Worm (Caenorhabditis elegans) whole organism, midembryonic: ENCODE results near the gene srh-67.
"Not testable (repeated sequence)": the region's sequence is repeated elsewhere in the genome, so short reads cannot be mapped to it uniquely, and the experiment has no call there.

Experiments used
- T22C8.4 ChIP-seq: fragments of 200-800 bp; sonication (Bioruptor generic); IDR thresholded peaks from 2 replicates; pipeline ENCODE4 v1.3.6; 2022; ENCODE audit warnings: missing genetic modification characterization, missing compliant biosample characterization
- cog-1 ChIP-seq: sonication (generic microtip); optimal IDR thresholded peaks from 2 replicates; lab custom pipeline; 2016; ENCODE audit warnings: missing genetic modification characterization, missing compliant biosample characterization
- flt-1 ChIP-seq: fragments of 200-800 bp; sonication (Bioruptor generic); IDR thresholded peaks from 2 replicates; pipeline ENCODE4 v1.3.6; 2022; ENCODE audit warnings: missing genetic modification characterization, missing compliant biosample characterization
- klf-2 ChIP-seq: fragments of 200-800 bp; sonication (Bioruptor generic); conservative IDR thresholded peaks from 2 replicates; pipeline ENCODE4 v1.3.6; 2022; ENCODE audit warnings: missing genetic modification reagents, missing genetic modification characterization, missing compliant biosample characterization
- med-1 ChIP-seq: sonication (generic microtip); optimal IDR thresholded peaks from 2 replicates; lab custom pipeline; 2017; ENCODE audit warnings: missing genetic modification characterization, mild to moderate bottlenecking, missing compliant biosample characterization, antibody characterized with exemption, missing genetic modification reagents; ENCODE audit not compliant: insufficient read depth
- ref-1 ChIP-seq: fragments of 200-800 bp; sonication (Bioruptor generic); conservative IDR thresholded peaks from 2 replicates; pipeline ENCODE4 v1.3.6; 2022; ENCODE audit warnings: missing genetic modification reagents, missing genetic modification characterization, missing compliant biosample characterization
- tab-1 ChIP-seq: fragments of 200-800 bp; sonication (Bioruptor generic); IDR thresholded peaks from 2 replicates; pipeline ENCODE4 v1.3.6; 2022; ENCODE audit warnings: missing genetic modification characterization, missing compliant biosample characterization
- ztf-23 ChIP-seq: fragments of 200-800 bp; sonication (Bioruptor generic); IDR thresholded peaks from 2 replicates; pipeline ENCODE4 v1.3.6; 2022; ENCODE audit warnings: missing genetic modification reagents, missing genetic modification characterization, missing compliant biosample characterization
- ztf-29 ChIP-seq: fragments of 200-800 bp; sonication (Bioruptor generic); IDR thresholded peaks from 2 replicates; pipeline ENCODE4 v1.3.6; 2022; ENCODE audit warnings: missing genetic modification reagents, missing genetic modification characterization, missing compliant biosample characterization

Gene srh-67

ce11 chrII:12530958-12531357 is 22.2 kb downstream of the srh-67 start, which contains the start of gene srx-120:
srx-120 (plus strand) TSS chrII:12531258.
- TF ChIP-seq T22C8.4 (GFP tag; lab: Robert Waterston, UW), result no peak
- TF ChIP-seq tab-1 (GFP tag; lab: Robert Waterston, UW), result no peak
- TF ChIP-seq cog-1, result no peak
- no peak for TF ChIP-seq klf-2 (GFP tag; lab: Robert Waterston, UW)
- no peak for TF ChIP-seq ztf-29
- no peak for TF ChIP-seq ref-1 (GFP tag; lab: Robert Waterston, UW)
- TF ChIP-seq med-1, result no peak
- no peak for TF ChIP-seq flt-1
- no peak for TF ChIP-seq ztf-23

ce11 chrII:12535297-12535803 is 26.6 kb downstream of the srh-67 start, which contains the start of gene nimk-1:
nimk-1 (plus strand) TSS chrII:12535753.
- TF ChIP-seq T22C8.4 (GFP tag; lab: Robert Waterston, UW), result no peak
- no peak for TF ChIP-seq ztf-29
- TF ChIP-seq flt-1, result no peak
- TF ChIP-seq ref-1 (GFP tag; lab: Robert Waterston, UW), result no peak
- TF ChIP-seq tab-1 (GFP tag; lab: Robert Waterston, UW), result no peak
- no peak for TF ChIP-seq med-1
- no peak for TF ChIP-seq ztf-23
- no peak for TF ChIP-seq cog-1
- TF ChIP-seq klf-2 (GFP tag; lab: Robert Waterston, UW), result no peak

- TF ChIP-seq cog-1; flt-1; ref-1 (GFP tag; lab: Robert Waterston, UW): not testable (repeated sequence)
Observed at ce11 chrII:12536203-12536602, 27.5 kb downstream of the srh-67 start, which contains the start of gene F49C5.3. F49C5.3 (plus strand) TSS chrII:12536503.

ce11 chrII:12539395-12539794 is 30.6 kb downstream of the srh-67 start:
- no peak for TF ChIP-seq tab-1 (GFP tag; lab: Robert Waterston, UW)
- no peak for TF ChIP-seq med-1
- TF ChIP-seq klf-2 (GFP tag; lab: Robert Waterston, UW), result no peak
- no peak for TF ChIP-seq flt-1
- TF ChIP-seq ztf-29, result no peak
- no peak for TF ChIP-seq ztf-23
- TF ChIP-seq cog-1, result no peak
- TF ChIP-seq T22C8.4 (GFP tag; lab: Robert Waterston, UW), result no peak
- no peak for TF ChIP-seq ref-1 (GFP tag; lab: Robert Waterston, UW)

- TF ChIP-seq cog-1 (no peak), ref-1 (GFP tag; lab: Robert Waterston, UW) (no peak), med-1 (no peak), klf-2 (GFP tag; lab: Robert Waterston, UW) (no peak), ztf-23 (no peak), tab-1 (GFP tag; lab: Robert Waterston, UW) (no peak), T22C8.4 (GFP tag; lab: Robert Waterston, UW) (no peak), ztf-29 (no peak), flt-1 (no peak)
Observed at ce11 chrII:12542594-12542997, 33.8 kb downstream of the srh-67 start.

- no peak for TF ChIP-seq ztf-23
- TF ChIP-seq tab-1 (GFP tag; lab: Robert Waterston, UW), result no peak
- TF ChIP-seq ztf-29, result no peak
- no peak for TF ChIP-seq cog-1
- TF ChIP-seq flt-1, result no peak
- TF ChIP-seq med-1, result no peak
- no peak for TF ChIP-seq ref-1 (GFP tag; lab: Robert Waterston, UW)
- TF ChIP-seq klf-2 (GFP tag; lab: Robert Waterston, UW), result no peak
- TF ChIP-seq T22C8.4 (GFP tag; lab: Robert Waterston, UW), result no peak
Observed at ce11 chrII:12544533-12544932, 35.8 kb downstream of the srh-67 start, which contains the start of gene F49C5.9. F49C5.9 (minus strand) TSS chrII:12544633.

ce11 chrII:12546413-12546812 is 37.7 kb downstream of the srh-67 start, which contains the start of the genes F49C5.5 and F49C5.10:
F49C5.5 (minus strand) TSS chrII:12546513.
F49C5.10 (plus strand) TSS chrII:12546756.
- no peak for TF ChIP-seq flt-1
- no peak for TF ChIP-seq ztf-29
- no peak for TF ChIP-seq klf-2 (GFP tag; lab: Robert Waterston, UW)
- no peak for TF ChIP-seq cog-1
- no peak for TF ChIP-seq ztf-23
- TF ChIP-seq ref-1 (GFP tag; lab: Robert Waterston, UW), result no peak
- TF ChIP-seq tab-1 (GFP tag; lab: Robert Waterston, UW), result no peak
- no peak for TF ChIP-seq med-1
- no peak for TF ChIP-seq T22C8.4 (GFP tag; lab: Robert Waterston, UW)

- TF ChIP-seq T22C8.4 (GFP tag; lab: Robert Waterston, UW) (no peak), ref-1 (GFP tag; lab: Robert Waterston, UW) (no peak), med-1 (no peak), flt-1 (no peak), klf-2 (GFP tag; lab: Robert Waterston, UW) (no peak), ztf-23 (no peak), ztf-29 (no peak), cog-1 (no peak), tab-1 (GFP tag; lab: Robert Waterston, UW) (no peak)
Observed at ce11 chrII:12547547-12547946, 38.8 kb downstream of the srh-67 start, which contains the start of gene F49C5.16. F49C5.16 (plus strand) TSS chrII:12547847.

- TF ChIP-seq ztf-23, result no peak
- TF ChIP-seq tab-1 (GFP tag; lab: Robert Waterston, UW), result no peak
- TF ChIP-seq T22C8.4 (GFP tag; lab: Robert Waterston, UW), result no peak
- no peak for TF ChIP-seq ref-1 (GFP tag; lab: Robert Waterston, UW)
- no peak for TF ChIP-seq flt-1
- TF ChIP-seq ztf-29, result no peak
- no peak for TF ChIP-seq klf-2 (GFP tag; lab: Robert Waterston, UW)
- no peak for TF ChIP-seq med-1
- TF ChIP-seq cog-1, result no peak
Observed at ce11 chrII:12549613-12550012, 40.9 kb downstream of the srh-67 start.

ce11 chrII:12550940-12551339 is 42.2 kb downstream of the srh-67 start:
- TF ChIP-seq flt-1 (no peak), tab-1 (GFP tag; lab: Robert Waterston, UW) (no peak), ref-1 (GFP tag; lab: Robert Waterston, UW) (no peak), cog-1 (no peak), med-1 (no peak), klf-2 (GFP tag; lab: Robert Waterston, UW) (no peak), T22C8.4 (GFP tag; lab: Robert Waterston, UW) (no peak), ztf-29 (no peak), ztf-23 (no peak)
